Fruit fly (Drosophila melanogaster): ENCODE data around the gene frm.

frm gene

dm6 chr3L:5540637-5541241, 10.2 kb downstream of the frm start:
- TF ChIP-seq Pif1A (GFP tag; optimal IDR thresholded peaks at IDR 0.05) (no peak), CG32121 (GFP tag; IDR thresholded peaks at IDR 0.05) (no peak), CG9948 (tag; optimal IDR thresholded peaks at IDR 0.05) (no peak), CG13204 (GFP tag; optimal IDR thresholded peaks at IDR 0.05) (no peak), CG12605 (GFP tag; IDR thresholded peaks at IDR 0.05) (no peak), CG14655 (GFP tag; optimal IDR thresholded peaks at IDR 0.05) (no peak), Pif1B (GFP tag; optimal IDR thresholded peaks at IDR 0.05) (no peak)

dm6 chr3L:5535659-5536058, 15.3 kb downstream of the frm start, which contains the start of gene CG13285:
TSS of gene CG13285 (minus strand) at chr3L:5535759.
- TF ChIP-seq EcR (GFP tag; optimal IDR thresholded peaks at IDR 0.05) (no peak), CG14655 (GFP tag; optimal IDR thresholded peaks at IDR 0.05) (no peak)

dm6 chr3L:5534253-5534652, 16.7 kb downstream of the frm start:
- TF ChIP-seq rn (GFP tag; IDR thresholded peaks at IDR 0.05): no peak
- no peak for TF ChIP-seq CG10348 (GFP tag; IDR thresholded peaks at IDR 0.05)
- no peak for TF ChIP-seq fd96Ca (GFP tag; IDR thresholded peaks at IDR 0.05)
- no peak for TF ChIP-seq CG13204 (GFP tag; optimal IDR thresholded peaks at IDR 0.05)
- no peak for TF ChIP-seq gl (tag; optimal IDR thresholded peaks at IDR 0.05)
- no peak for TF ChIP-seq CG15710 (tag; optimal IDR thresholded peaks at IDR 0.05)
- no peak for TF ChIP-seq CG12605 (GFP tag; IDR thresholded peaks at IDR 0.05)
- no peak for TF ChIP-seq Pif1B (GFP tag; optimal IDR thresholded peaks at IDR 0.05)
- no peak for TF ChIP-seq CG14655 (GFP tag; optimal IDR thresholded peaks at IDR 0.05)
- TF ChIP-seq CG32121 (GFP tag; IDR thresholded peaks at IDR 0.05): no peak
- TF ChIP-seq Pif1A (GFP tag; optimal IDR thresholded peaks at IDR 0.05): no peak
- no peak for TF ChIP-seq CG9948 (tag; optimal IDR thresholded peaks at IDR 0.05)
- no peak for TF ChIP-seq CG17806 (tag; optimal IDR thresholded peaks at IDR 0.05)
- no peak for TF ChIP-seq EcR (GFP tag; optimal IDR thresholded peaks at IDR 0.05)

- TF ChIP-seq CG15710 (tag; optimal IDR thresholded peaks at IDR 0.05): no peak
These were observed 21.7 kb downstream of the frm start, which contains the start of gene Lkr for dm6 chr3L:5529241-5529640. TSS of gene Lkr (minus strand) at chr3L:5529341.

dm6 chr3L:5522904-5523428, 28.0 kb downstream of the frm start:
- TF ChIP-seq rn (GFP tag; IDR thresholded peaks at IDR 0.05) (no peak), fd96Ca (GFP tag; IDR thresholded peaks at IDR 0.05) (no peak), CG4496 (GFP tag; IDR thresholded peaks at IDR 0.05) (no peak), CG14655 (GFP tag; optimal IDR thresholded peaks at IDR 0.05) (no peak), CG13204 (GFP tag; optimal IDR thresholded peaks at IDR 0.05) (no peak), CG17806 (tag; optimal IDR thresholded peaks at IDR 0.05) (no peak), CG12605 (GFP tag; IDR thresholded peaks at IDR 0.05) (no peak), CG32121 (GFP tag; IDR thresholded peaks at IDR 0.05) (no peak), CG15710 (tag; optimal IDR thresholded peaks at IDR 0.05) (no peak), gl (tag; optimal IDR thresholded peaks at IDR 0.05) (no peak), EcR (GFP tag; optimal IDR thresholded peaks at IDR 0.05) (no peak), CG9948 (tag; optimal IDR thresholded peaks at IDR 0.05) (no peak), D1 (tag; optimal IDR thresholded peaks at IDR 0.05) (no peak), CG8159 (tag; optimal IDR thresholded peaks at IDR 0.05) (no peak), Pif1A (GFP tag; optimal IDR thresholded peaks at IDR 0.05) (no peak), CG8301 (tag; optimal IDR thresholded peaks at IDR 0.05) (no peak)

dm6 chr3L:5511959-5512358, 39.0 kb downstream of the frm start:
- TF ChIP-seq CG10348 (GFP tag; IDR thresholded peaks at IDR 0.05) (no peak), CG4496 (GFP tag; IDR thresholded peaks at IDR 0.05) (peak; percentile 93), CG15710 (tag; optimal IDR thresholded peaks at IDR 0.05) (no peak), Ets98B (GFP tag; IDR thresholded peaks at IDR 0.05) (peak; percentile 77; the same call in 1 of the 2 replicates), D1 (tag; optimal IDR thresholded peaks at IDR 0.05) (no peak), CG8301 (tag; optimal IDR thresholded peaks at IDR 0.05) (no peak), Snoo (tag; optimal IDR thresholded peaks at IDR 0.05) (peak; percentile 88), Pif1A (GFP tag; optimal IDR thresholded peaks at IDR 0.05) (peak; percentile 60), Pif1B (GFP tag; optimal IDR thresholded peaks at IDR 0.05) (peak; percentile 13), fd96Ca (GFP tag; IDR thresholded peaks at IDR 0.05) (0 out of 3 replicates have a peak, but pooled peaks have one; percentile 45), CG12605 (GFP tag; IDR thresholded peaks at IDR 0.05) (no peak), EcR (GFP tag; optimal IDR thresholded peaks at IDR 0.05) (no peak), CG14655 (GFP tag; optimal IDR thresholded peaks at IDR 0.05) (peak; percentile 56), CG13204 (GFP tag; optimal IDR thresholded peaks at IDR 0.05) (no peak), CG17806 (tag; optimal IDR thresholded peaks at IDR 0.05) (no peak), rn (GFP tag; IDR thresholded peaks at IDR 0.05) (no peak), CG34367 (tag; optimal IDR thresholded peaks at IDR 0.05) (peak; percentile 35), gl (tag; optimal IDR thresholded peaks at IDR 0.05) (no peak), CG32121 (GFP tag; IDR thresholded peaks at IDR 0.05) (no peak), CG8159 (tag; optimal IDR thresholded peaks at IDR 0.05) (peak; percentile 21), CG9948 (tag; optimal IDR thresholded peaks at IDR 0.05) (no peak)

- TF ChIP-seq CG8159 (tag; optimal IDR thresholded peaks at IDR 0.05) (no peak), CG32121 (GFP tag; IDR thresholded peaks at IDR 0.05) (no peak), fd96Ca (GFP tag; IDR thresholded peaks at IDR 0.05) (no peak), Snoo (tag; optimal IDR thresholded peaks at IDR 0.05) (no peak), CG34367 (tag; optimal IDR thresholded peaks at IDR 0.05) (no peak), CG13204 (GFP tag; optimal IDR thresholded peaks at IDR 0.05) (no peak), Ets98B (GFP tag; IDR thresholded peaks at IDR 0.05) (no peak), CG4496 (GFP tag; IDR thresholded peaks at IDR 0.05) (no peak), gl (tag; optimal IDR thresholded peaks at IDR 0.05) (no peak), CG17806 (tag; optimal IDR thresholded peaks at IDR 0.05) (no peak), Pif1B (GFP tag; optimal IDR thresholded peaks at IDR 0.05) (no peak), CG10348 (GFP tag; IDR thresholded peaks at IDR 0.05) (no peak), CG9948 (tag; optimal IDR thresholded peaks at IDR 0.05) (no peak)
These were observed 40.2 kb downstream of the frm start, which contains the start of gene CG34342 for dm6 chr3L:5510760-5511159. TSS of gene CG34342 (minus strand) at chr3L:5510860.
